Fruit fly (Drosophila melanogaster) whole organism, embryonic: ENCODE results near the gene SCCRO.

Source experiments
- Bteb2 ChIP-seq: fragments of 200-800 bp; sonication (Bioruptor generic); optimal IDR thresholded peaks from 2 replicates; lab custom pipeline; 2016; ENCODE audit warnings: missing biosample characterization, missing genetic modification characterization
- CG10209 ChIP-seq: fragments of 200-800 bp; sonication (Bioruptor generic); optimal IDR thresholded peaks from 3 replicates; lab custom pipeline; 2017; ENCODE audit warnings: missing biosample characterization, mild to moderate bottlenecking, missing genetic modification characterization, missing genetic modification reagents
- CG10321 ChIP-seq: fragments of 200-800 bp; sonication (Bioruptor generic); IDR thresholded peaks from 2 replicates; pipeline ENCODE4 v1.3.6; 2022; ENCODE audit warnings: missing biosample characterization, missing genetic modification characterization
- CG10959 ChIP-seq: fragments of 200-800 bp; sonication (Bioruptor generic); IDR thresholded peaks from 2 replicates; pipeline ENCODE4 v1.3.6; 2022; ENCODE audit warnings: missing biosample characterization, missing genetic modification characterization
- CG11456 ChIP-seq: fragments of 200-800 bp; sonication (Bioruptor generic); IDR thresholded peaks from 3 replicates; pipeline ENCODE4 v1.3.6; 2022; ENCODE audit warnings: missing biosample characterization, missing genetic modification characterization
- CG1233 ChIP-seq: fragments of 200-800 bp; sonication (Bioruptor generic); optimal IDR thresholded peaks from 4 replicates; lab custom pipeline; 2018; ENCODE audit warnings: missing biosample characterization, mild to moderate bottlenecking, missing genetic modification characterization
- CG12744 ChIP-seq: fragments of 200-800 bp; sonication (Bioruptor generic); optimal IDR thresholded peaks from 2 replicates; lab custom pipeline; 2016; ENCODE audit warnings: missing biosample characterization, missing genetic modification characterization
- CG13296 ChIP-seq: fragments of 200-800 bp; sonication (Bioruptor generic); optimal IDR thresholded peaks from 3 replicates; lab custom pipeline; 2018; ENCODE audit warnings: missing biosample characterization, mild to moderate bottlenecking, missing genetic modification characterization
- CG15011 ChIP-seq: fragments of 200-800 bp; sonication (Bioruptor generic); optimal IDR thresholded peaks from 3 replicates; lab custom pipeline; 2018; ENCODE audit warnings: missing biosample characterization, mild to moderate bottlenecking, missing genetic modification characterization
- CG1529 ChIP-seq: fragments of 200-800 bp; sonication (Bioruptor generic); optimal IDR thresholded peaks from 3 replicates; lab custom pipeline; 2018; ENCODE audit warnings: missing biosample characterization, missing genetic modification characterization
- CG15479 ChIP-seq: fragments of 200-800 bp; sonication (Bioruptor generic); optimal IDR thresholded peaks from 3 replicates; lab custom pipeline; 2019; ENCODE audit warnings: missing biosample characterization, mild to moderate bottlenecking, missing genetic modification characterization, moderate library complexity
- CG18599 ChIP-seq: fragments of 200-800 bp; sonication (Bioruptor generic); optimal IDR thresholded peaks from 3 replicates; lab custom pipeline; 2017; ENCODE audit warnings: missing biosample characterization, missing genetic modification characterization, mild to moderate bottlenecking, moderate library complexity, missing genetic modification reagents
- CG31441 ChIP-seq: fragments of 200-800 bp; sonication (Bioruptor generic); IDR thresholded peaks from 2 replicates; pipeline ENCODE4 v1.3.6; 2022; ENCODE audit warnings: missing biosample characterization, missing genetic modification characterization
- CG4707 ChIP-seq: fragments of 200-800 bp; sonication (Bioruptor generic); optimal IDR thresholded peaks from 2 replicates; lab custom pipeline; 2018; ENCODE audit warnings: missing biosample characterization, mild to moderate bottlenecking, missing genetic modification characterization, moderate library complexity
- CG6854 ChIP-seq: fragments of 200-800 bp; sonication (Bioruptor generic); optimal IDR thresholded peaks from 3 replicates; lab custom pipeline; 2017; ENCODE audit warnings: missing biosample characterization, mild to moderate bottlenecking, missing genetic modification characterization
- CG7357 ChIP-seq: fragments of 200-800 bp; sonication (Bioruptor generic); IDR thresholded peaks from 3 replicates; pipeline ENCODE4 v1.3.6; 2022; ENCODE audit warnings: missing biosample characterization, missing genetic modification characterization
- CG8290 ChIP-seq, 3 experiments: fragments of 200-800 bp; sonication (Bioruptor generic); optimal IDR thresholded peaks; 2 replicates each; lab custom pipeline; 2016 to 2019; ENCODE audit warnings: missing biosample characterization in 3 of 3, missing genetic modification characterization in 3 of 3, mild to moderate bottlenecking in 2 of 3, moderate library complexity in 1 of 3
- CG9727 ChIP-seq: fragments of 200-800 bp; sonication (Bioruptor generic); optimal IDR thresholded peaks from 3 replicates; lab custom pipeline; 2017; ENCODE audit warnings: missing biosample characterization, mild to moderate bottlenecking, missing genetic modification characterization
- CG9932 ChIP-seq: fragments of 200-800 bp; sonication (Bioruptor generic); IDR thresholded peaks from 2 replicates; pipeline ENCODE4 v1.3.6; 2022; ENCODE audit warnings: missing biosample characterization, missing genetic modification characterization
- Dek ChIP-seq: fragments of 200-800 bp; sonication (Bioruptor generic); optimal IDR thresholded peaks from 3 replicates; lab custom pipeline; 2019; ENCODE audit warnings: missing biosample characterization, mild to moderate bottlenecking, missing genetic modification characterization, moderate library complexity
- Hmr ChIP-seq: fragments of 200-800 bp; sonication (Bioruptor generic); optimal IDR thresholded peaks from 3 replicates; lab custom pipeline; 2017; ENCODE audit warnings: mild to moderate bottlenecking, missing biosample characterization, missing genetic modification reagents, missing genetic modification characterization
- Hr78 ChIP-seq, 2 experiments: fragments of 200-800 bp in 1 of 2; fragments of >200 bp in 1 of 2; sonication (Bioruptor generic) in 1 of 2; optimal IDR thresholded peaks; 2 replicates each; lab custom pipeline; 2017 to 2019; ENCODE audit warnings: missing biosample characterization in 2 of 2, missing genetic modification characterization in 2 of 2, mild to moderate bottlenecking in 1 of 2, moderate library complexity in 1 of 2
- Lhr ChIP-seq: fragments of 200-800 bp; sonication (Bioruptor generic); optimal IDR thresholded peaks from 3 replicates; lab custom pipeline; 2017; ENCODE audit warnings: mild to moderate bottlenecking, missing biosample characterization, missing genetic modification reagents, missing genetic modification characterization
- Mes4 ChIP-seq: fragments of 200-800 bp; sonication (Bioruptor generic); optimal IDR thresholded peaks from 2 replicates; lab custom pipeline; 2016; ENCODE audit warnings: missing biosample characterization, missing genetic modification characterization
- PHDP ChIP-seq: fragments of 200-800 bp; sonication (Bioruptor generic); optimal IDR thresholded peaks from 3 replicates; lab custom pipeline; 2018; ENCODE audit warnings: missing biosample characterization, mild to moderate bottlenecking, missing genetic modification characterization, moderate library complexity
- Ravus ChIP-seq: fragments of 200-800 bp; sonication (Bioruptor generic); IDR thresholded peaks from 2 replicates; pipeline ENCODE4 v1.3.6; 2022; ENCODE audit warnings: missing biosample characterization, missing genetic modification characterization
- Sry-β ChIP-seq: fragments of 200-800 bp; sonication (Bioruptor generic); optimal IDR thresholded peaks from 2 replicates; lab custom pipeline; 2018; ENCODE audit warnings: missing biosample characterization, mild to moderate bottlenecking, missing genetic modification characterization, moderate library complexity
- Xrp1 ChIP-seq: fragments of 200-800 bp; sonication (Bioruptor generic); IDR thresholded peaks from 2 replicates; pipeline ENCODE4 v1.3.6; 2022; ENCODE audit warnings: missing biosample characterization, missing genetic modification characterization
- bsh ChIP-seq, 2 experiments: fragments of 200-800 bp; sonication (Bioruptor generic); optimal IDR thresholded peaks; 2 replicates each; lab custom pipeline; 2017 to 2018; ENCODE audit warnings: mild to moderate bottlenecking in 2 of 2, missing biosample characterization in 2 of 2, missing genetic modification characterization in 2 of 2, moderate library complexity in 1 of 2
- cg ChIP-seq: fragments of 200-800 bp; sonication (Bioruptor generic); optimal IDR thresholded peaks from 3 replicates; lab custom pipeline; 2019; ENCODE audit warnings: missing biosample characterization, mild to moderate bottlenecking, missing genetic modification characterization, moderate library complexity
- chif ChIP-seq, 2 experiments: fragments of 200-800 bp; sonication (Bioruptor generic); optimal IDR thresholded peaks; 3 replicates each; lab custom pipeline; 2016; ENCODE audit warnings: missing biosample characterization in 2 of 2, missing genetic modification characterization in 2 of 2
- chinmo ChIP-seq: fragments of 200-800 bp; sonication (Bioruptor generic); IDR thresholded peaks from 4 replicates; pipeline ENCODE4 v1.3.6; 2022; ENCODE audit warnings: missing biosample characterization, missing genetic modification characterization; ENCODE audit not compliant: partially characterized antibody
- disco-r ChIP-seq: fragments of 200-800 bp; sonication (Bioruptor generic); optimal IDR thresholded peaks from 2 replicates; lab custom pipeline; 2016; ENCODE audit warnings: missing biosample characterization, missing genetic modification characterization
- gem ChIP-seq: fragments of 200-800 bp; sonication (Bioruptor generic); optimal IDR thresholded peaks from 2 replicates; lab custom pipeline; 2019; ENCODE audit warnings: missing biosample characterization, mild to moderate bottlenecking, missing genetic modification characterization, moderate library complexity
- klu ChIP-seq: fragments of 200-800 bp; sonication (Bioruptor generic); IDR thresholded peaks from 2 replicates; pipeline ENCODE4 v1.3.6; 2022; ENCODE audit warnings: missing biosample characterization, missing genetic modification characterization
- lab ChIP-seq: fragments of 200-800 bp; sonication (Bioruptor generic); optimal IDR thresholded peaks from 3 replicates; lab custom pipeline; 2017; ENCODE audit warnings: missing biosample characterization, missing genetic modification characterization, mild to moderate bottlenecking, moderate library complexity, missing genetic modification reagents
- lbe ChIP-seq: fragments of 200-800 bp; sonication (Bioruptor generic); optimal IDR thresholded peaks from 2 replicates; lab custom pipeline; 2016; ENCODE audit warnings: missing biosample characterization, mild to moderate bottlenecking, missing genetic modification characterization
- oc ChIP-seq: fragments of 200-800 bp; sonication (Bioruptor generic); optimal IDR thresholded peaks from 2 replicates; lab custom pipeline; 2018; ENCODE audit warnings: missing biosample characterization, mild to moderate bottlenecking, missing genetic modification characterization, moderate library complexity
- pan ChIP-seq, 4 experiments: fragments of >200 bp in 3 of 4; fragments of 200-800 bp in 1 of 4; sonication (Bioruptor generic) in 1 of 4; optimal IDR thresholded peaks in 3 of 4; IDR thresholded peaks in 1 of 4; 2 replicates each; pipeline versions ENCODE4 v1.3.6 to Lab custom; 2017 to 2022; ENCODE audit warnings: missing biosample characterization in 2 of 4, missing genetic modification characterization in 2 of 4, mixed read lengths in 1 of 4
- salm ChIP-seq: fragments of 200-800 bp; sonication (Bioruptor generic); optimal IDR thresholded peaks from 2 replicates; lab custom pipeline; 2018; ENCODE audit warnings: missing biosample characterization, mild to moderate bottlenecking, missing genetic modification characterization
- sens ChIP-seq: fragments of 200-800 bp; sonication (Bioruptor generic); peaks from one replicate; lab custom pipeline; 2016; ENCODE audit warnings: missing biosample characterization, missing genetic modification characterization
- sob ChIP-seq: fragments of 200-800 bp; sonication (Bioruptor generic); IDR thresholded peaks from 2 replicates; pipeline ENCODE4 v1.3.6; 2022; ENCODE audit warnings: missing biosample characterization, missing genetic modification characterization
- sug ChIP-seq: fragments of 200-800 bp; optimal IDR thresholded peaks from 2 replicates; lab custom pipeline; 2019; ENCODE audit warnings: missing biosample characterization, mild to moderate bottlenecking, missing genetic modification characterization, moderate library complexity
- ttk ChIP-seq: fragments of 200-800 bp; sonication (Bioruptor generic); IDR thresholded peaks from 2 replicates; pipeline ENCODE4 v2.1.2; 2022; ENCODE audit warnings: missing biosample characterization, missing genetic modification characterization

Gene SCCRO

dm6 chr3L:15595175-15595724, 32.0 kb downstream of the SCCRO start (continued):
- TF ChIP-seq CG18599 (no peak), CG12744 (GFP tag; lab: Kevin White, UChicago) (no peak), gem (tag; lab: Kevin White, UChicago) (peak; percentile 31), CG10959 (GFP tag; lab: Robert Waterston, UW) (no peak), CG15011 (GFP tag; lab: Kevin White, UChicago) (no peak), CG9932 (GFP tag; lab: Robert Waterston, UW) (no peak), Sry-β (GFP tag; lab: Kevin White, UChicago) (no peak), CG7357 (GFP tag; lab: Robert Waterston, UW) (no peak), lab (peak; percentile 29), klu (GFP tag; lab: Robert Waterston, UW) (no peak), Xrp1 (GFP tag; lab: Robert Waterston, UW) (no peak), chif (GFP tag; optimal IDR thresholded peaks at IDR 0.05; lab: Kevin White, UChicago) (no peak), CG11456 (no peak), Lhr (GFP tag; lab: Kevin White, UChicago) (no peak)

dm6 chr3L:15595980-15596379, 32.8 kb downstream of the SCCRO start:
- no peak for TF ChIP-seq salm (tag; lab: Kevin White, UChicago)
- peak; percentile 19 for TF ChIP-seq CG15479 (GFP tag; lab: Kevin White, UChicago)
- TF ChIP-seq pan (optimal IDR thresholded peaks at IDR 0.05; lab: Kevin White, UChicago) = no peak
- peak in 1 of 2 experiments; percentile 4 for TF ChIP-seq pan (GFP tag; optimal IDR thresholded peaks at IDR 0.05 in 1 of 2, IDR thresholded peaks at IDR 0.05 in 1 of 2)
- no peak for TF ChIP-seq ttk (GFP tag; lab: Robert Waterston, UW)

dm6 chr3L:15597037-15597785, 34.0 kb downstream of the SCCRO start:
- TF ChIP-seq CG1529 (GFP tag; lab: Kevin White, UChicago) = peak; percentile 2
- no peak for TF ChIP-seq cg
- TF ChIP-seq sob (GFP tag; lab: Robert Waterston, UW) = peak; percentile 16; the same call in 1 of the 2 replicates
- TF ChIP-seq CG10321 = 0 out of 2 replicates have a peak, but pooled peaks have one; percentile 6
- TF ChIP-seq oc (tag; lab: Kevin White, UChicago) = no peak
- TF ChIP-seq Ravus (GFP tag; lab: Robert Waterston, UW) = no peak
- TF ChIP-seq CG10209 (GFP tag; lab: Kevin White, UChicago) = peak; percentile 26
- TF ChIP-seq CG1233 (GFP tag; lab: Kevin White, UChicago) = peak; percentile 3
- peak; percentile 25 for TF ChIP-seq CG4707 (GFP tag; lab: Kevin White, UChicago)
- TF ChIP-seq Mes4 = no peak
- TF ChIP-seq sug (tag; lab: Kevin White, UChicago) = peak; percentile 9
- TF ChIP-seq bsh (GFP tag; optimal IDR thresholded peaks at IDR 0.05; lab: Kevin White, UChicago) = peak in 1 of 2 experiments; percentile 4
- peak; percentile 19 for TF ChIP-seq CG6854
- no peak for TF ChIP-seq Hr78 (GFP tag; optimal IDR thresholded peaks at IDR 0.05; lab: Kevin White, UChicago)
- no peak for TF ChIP-seq CG8290 (GFP tag; optimal IDR thresholded peaks at IDR 0.05; lab: Kevin White, UChicago)
- peak in 1 of 2 experiments; percentile 59 for TF ChIP-seq CG8290 (tag; optimal IDR thresholded peaks at IDR 0.05; lab: Kevin White, UChicago)
- peak; percentile 3 for TF ChIP-seq Dek (tag; lab: Kevin White, UChicago)
- no peak for TF ChIP-seq CG9727
- TF ChIP-seq disco-r = no peak
- TF ChIP-seq PHDP (tag; lab: Kevin White, UChicago) = peak; percentile 42
- no peak for TF ChIP-seq Bteb2 (GFP tag; lab: Kevin White, UChicago)
- peak; percentile 45 for TF ChIP-seq sens (GFP tag; lab: Kevin White, UChicago)
- TF ChIP-seq chinmo (GFP tag; lab: Robert Waterston, UW) = 0 out of 4 replicates have a peak, but pooled peaks have one; percentile 66
- TF ChIP-seq lbe (GFP tag; lab: Kevin White, UChicago) = no peak
- TF ChIP-seq CG31441 (GFP tag; lab: Robert Waterston, UW) = peak; percentile 14; the same call in 1 of the 2 replicates
- peak; percentile 16 for TF ChIP-seq CG13296 (GFP tag; lab: Kevin White, UChicago)
- TF ChIP-seq Hmr (GFP tag; lab: Kevin White, UChicago) = peak; percentile 19
